Worm (Caenorhabditis elegans) whole organism, young adult: ENCODE results near the gene C10C5.4.

ENCODE experiments used
- F23B12.7 ChIP-seq: sonication (generic microtip); optimal IDR thresholded peaks from 2 replicates; lab custom pipeline; 2017; ENCODE audit warnings: missing genetic modification characterization, mild to moderate bottlenecking, missing compliant biosample characterization, antibody characterized with exemption, moderate library complexity; ENCODE audit not compliant: insufficient read depth
- atf-7 ChIP-seq: sonication (generic microtip); optimal IDR thresholded peaks from 2 replicates; lab custom pipeline; 2017; ENCODE audit warnings: mild to moderate bottlenecking, missing genetic modification characterization, missing compliant biosample characterization
- cebp-2 ChIP-seq: fragments of 200-800 bp; sonication (Bioruptor generic); IDR thresholded peaks from 2 replicates; pipeline ENCODE4 v1.3.6; 2022; ENCODE audit warnings: missing genetic modification characterization, missing compliant biosample characterization
- ets-4 ChIP-seq: fragments of 200-800 bp; sonication (Bioruptor generic); optimal IDR thresholded peaks from 2 replicates; lab custom pipeline; 2018; ENCODE audit warnings: mild to moderate bottlenecking, missing genetic modification characterization, missing compliant biosample characterization
- nhr-120 ChIP-seq: fragments of 200-800 bp; sonication (Bioruptor generic); IDR thresholded peaks from 2 replicates; pipeline ENCODE4 v1.3.6; 2022; ENCODE audit warnings: missing genetic modification characterization, missing compliant biosample characterization
- repo-1 ChIP-seq: sonication (generic microtip); optimal IDR thresholded peaks from 2 replicates; lab custom pipeline; 2017; ENCODE audit warnings: mild to moderate bottlenecking, missing genetic modification characterization, missing compliant biosample characterization
- unc-62 ChIP-seq: fragments of 150-350 bp; optimal IDR thresholded peaks from 2 replicates; lab custom pipeline; 2014; ENCODE audit warnings: missing biosample characterization, missing genetic modification reagents, missing genetic modification characterization

ce11 chrIV:9408004-9408403 is 29.7 kb downstream of the C10C5.4 start, which contains the start of gene F56D5.5:
- TF ChIP-seq F23B12.7 (no peak), cebp-2 (no peak), nhr-120 (GFP tag; lab: Robert Waterston, UW) (no peak), atf-7 (tag; lab: Kevin White, UChicago) (no peak), unc-62 (no peak), repo-1 (tag; lab: Kevin White, UChicago) (no peak), ets-4 (GFP tag; lab: Kevin White, UChicago) (no peak)
